Worm (Caenorhabditis elegans) whole organism, L3 larva: ENCODE results near the gene hpo-9.

Source experiments
- ZK546.5 ChIP-seq: sonication (generic microtip); optimal IDR thresholded peaks from 2 replicates; lab custom pipeline; 2017; ENCODE audit warnings: missing biosample characterization, missing genetic modification characterization
- ama-1 ChIP-seq: fragments of 150-350 bp; optimal IDR thresholded peaks from 2 replicates; lab custom pipeline; 2018
- ceh-16 ChIP-seq: sonication (generic microtip); optimal IDR thresholded peaks from 2 replicates; lab custom pipeline; 2017; ENCODE audit warnings: missing biosample characterization, missing genetic modification characterization
- ceh-82 ChIP-seq: fragments of 150-350 bp; optimal IDR thresholded peaks from 2 replicates; lab custom pipeline; 2014; ENCODE audit warnings: missing biosample characterization, missing genetic modification characterization
- ceh-9 ChIP-seq: sonication (generic microtip); optimal IDR thresholded peaks from 2 replicates; lab custom pipeline; 2018; ENCODE audit warnings: missing biosample characterization, missing genetic modification characterization
- egl-27 ChIP-seq: sonication (generic microtip); optimal IDR thresholded peaks from 4 replicates; lab custom pipeline; 2017; ENCODE audit warnings: missing biosample characterization, missing genetic modification reagents, missing genetic modification characterization
- egl-5 ChIP-seq: fragments of 150-350 bp; optimal IDR thresholded peaks from 2 replicates; lab custom pipeline; 2017; ENCODE audit warnings: missing biosample characterization, missing genetic modification reagents, missing genetic modification characterization, inconsistent platforms
- elt-1 ChIP-seq: fragments of 150-350 bp; optimal IDR thresholded peaks from 2 replicates; lab custom pipeline; 2014; ENCODE audit warnings: missing biosample characterization, missing genetic modification characterization
- elt-3 ChIP-seq, 3 experiments: fragments of 150-350 bp in 1 of 3; sonication (generic microtip) in 2 of 3; optimal IDR thresholded peaks; 2 replicates in 2 of 3; 4 replicates in 1 of 3; lab custom pipeline; 2014 to 2017; ENCODE audit warnings: missing biosample characterization in 3 of 3, missing genetic modification characterization in 3 of 3
- eor-1 ChIP-seq, 2 experiments: fragments of 150-350 bp; optimal IDR thresholded peaks; 2 replicates each; lab custom pipeline; 2014 to 2018; ENCODE audit warnings: missing biosample characterization in 2 of 2, missing genetic modification characterization in 2 of 2
- fkh-2 ChIP-seq: fragments of 150-350 bp; optimal IDR thresholded peaks from 2 replicates; lab custom pipeline; 2014; ENCODE audit warnings: missing biosample characterization, missing genetic modification reagents, missing genetic modification characterization
- fos-1 ChIP-seq: fragments of 150-350 bp; optimal IDR thresholded peaks from 2 replicates; lab custom pipeline; 2014; ENCODE audit warnings: missing biosample characterization, missing genetic modification characterization
- hmg-11 ChIP-seq: sonication (generic microtip); optimal IDR thresholded peaks from 2 replicates; lab custom pipeline; 2016; ENCODE audit warnings: missing genetic modification characterization, missing compliant biosample characterization
- jun-1 ChIP-seq: fragments of 150-350 bp; optimal IDR thresholded peaks from 2 replicates; lab custom pipeline; 2014; ENCODE audit warnings: missing biosample characterization, missing genetic modification reagents, missing genetic modification characterization
- lin-39 ChIP-seq: fragments of 150-350 bp; optimal IDR thresholded peaks from 2 replicates; lab custom pipeline; 2018; ENCODE audit warnings: missing biosample characterization, missing genetic modification reagents, missing genetic modification characterization
- lsy-12 ChIP-seq: sonication (generic microtip); optimal IDR thresholded peaks from 2 replicates; lab custom pipeline; 2016; ENCODE audit warnings: mild to moderate bottlenecking, missing genetic modification characterization, missing compliant biosample characterization
- mdl-1 ChIP-seq: fragments of 150-350 bp; optimal IDR thresholded peaks from 2 replicates; lab custom pipeline; 2014; ENCODE audit warnings: missing biosample characterization, missing genetic modification characterization
- nfya-1 ChIP-seq: sonication (generic microtip); optimal IDR thresholded peaks from 2 replicates; lab custom pipeline; 2017; ENCODE audit warnings: missing genetic modification characterization, mild to moderate bottlenecking, missing compliant biosample characterization, antibody characterized with exemption, moderate library complexity; ENCODE audit not compliant: insufficient read depth
- nhr-11 ChIP-seq: fragments of 150-350 bp; optimal IDR thresholded peaks from 2 replicates; lab custom pipeline; 2014; ENCODE audit warnings: missing biosample characterization, missing genetic modification characterization
- nhr-12 ChIP-seq: fragments of 150-350 bp; optimal IDR thresholded peaks from 2 replicates; lab custom pipeline; 2014; ENCODE audit warnings: missing biosample characterization, missing genetic modification characterization
- nhr-23 ChIP-seq: fragments of 150-350 bp; optimal IDR thresholded peaks from 2 replicates; lab custom pipeline; 2014; ENCODE audit warnings: missing biosample characterization, missing genetic modification reagents, missing genetic modification characterization
- nhr-237 ChIP-seq: fragments of 150-350 bp; optimal IDR thresholded peaks from 2 replicates; lab custom pipeline; 2014; ENCODE audit warnings: missing biosample characterization, missing genetic modification characterization
- nhr-28 ChIP-seq: fragments of 150-350 bp; optimal IDR thresholded peaks from 2 replicates; lab custom pipeline; 2014; ENCODE audit warnings: missing biosample characterization, missing genetic modification characterization
- nhr-43 ChIP-seq: sonication (generic microtip); optimal IDR thresholded peaks from 2 replicates; lab custom pipeline; 2016; ENCODE audit warnings: mild to moderate bottlenecking, missing genetic modification characterization, missing compliant biosample characterization; ENCODE audit not compliant: poor library complexity, severe bottlenecking
- nhr-67 ChIP-seq: fragments of 150-350 bp; optimal IDR thresholded peaks from 2 replicates; lab custom pipeline; 2014; ENCODE audit warnings: missing biosample characterization, missing genetic modification characterization
- nhr-76 ChIP-seq: fragments of 150-350 bp; sonication (generic microtip); optimal IDR thresholded peaks from 5 replicates; lab custom pipeline; 2014; ENCODE audit warnings: missing biosample characterization, missing genetic modification characterization
- pqm-1 ChIP-seq: fragments of 150-350 bp; optimal IDR thresholded peaks from 2 replicates; lab custom pipeline; 2017; ENCODE audit warnings: missing biosample characterization, missing genetic modification characterization, inconsistent platforms
- sea-2 ChIP-seq: fragments of 150-350 bp; sonication (generic microtip); optimal IDR thresholded peaks from 4 replicates; lab custom pipeline; 2014; ENCODE audit warnings: missing biosample characterization, missing genetic modification reagents, missing genetic modification characterization
- snpc-4 ChIP-seq: fragments of 150-350 bp; optimal IDR thresholded peaks from 2 replicates; lab custom pipeline; 2014; ENCODE audit warnings: missing biosample characterization, missing genetic modification characterization
- unc-62 ChIP-seq: fragments of 150-350 bp; sonication (generic microtip); optimal IDR thresholded peaks from 4 replicates; lab custom pipeline; 2014; ENCODE audit warnings: missing biosample characterization, missing genetic modification reagents, missing genetic modification characterization
- zag-1 ChIP-seq: fragments of 150-350 bp; optimal IDR thresholded peaks from 2 replicates; lab custom pipeline; 2014; ENCODE audit warnings: missing biosample characterization, missing genetic modification characterization
- ztf-11 ChIP-seq: fragments of 150-350 bp; optimal IDR thresholded peaks from 2 replicates; lab custom pipeline; 2014; ENCODE audit warnings: missing biosample characterization, missing genetic modification characterization

The hpo-9 gene

DNA sequence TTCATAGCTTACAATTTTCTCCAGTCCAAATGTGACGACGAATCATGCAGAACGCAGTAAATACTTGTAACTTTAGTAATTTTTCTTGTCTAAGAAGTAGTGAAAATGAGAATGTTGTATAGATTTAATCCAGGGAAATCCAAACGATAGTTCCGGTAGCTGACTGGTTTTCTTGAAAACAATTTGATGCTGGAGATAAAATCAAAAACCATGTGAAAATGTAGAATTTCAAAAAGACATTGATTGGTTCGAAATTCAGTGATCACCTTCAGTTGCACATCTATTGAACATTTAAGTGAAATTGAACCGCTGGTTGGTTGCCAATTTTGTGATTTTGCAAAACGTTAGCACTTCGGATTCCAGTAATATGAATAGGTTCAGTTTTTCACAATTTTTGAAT lies 27.1 kb upstream of the hpo-9 start, which contains the start of gene C13A2.9:
TSS of gene C13A2.9 (minus strand) at position 101 of the 400 bp plus-strand sequence.
- TF ChIP-seq nhr-43 (tag; lab: Kevin White, UChicago), result no peak
- no peak for TF ChIP-seq mdl-1
- no peak for TF ChIP-seq nhr-28
- no peak for TF ChIP-seq ceh-9 (tag; lab: Kevin White, UChicago)
- no peak for TF ChIP-seq egl-27
- TF ChIP-seq snpc-4 (tag; lab: Kevin White, UChicago), result no peak
- no peak for TF ChIP-seq egl-5 (tag; lab: Kevin White, UChicago)
- no peak for TF ChIP-seq nfya-1 (tag; lab: Kevin White, UChicago)
- TF ChIP-seq nhr-11 (tag; lab: Kevin White, UChicago), result no peak
- TF ChIP-seq, all 47 proteins: peak for 0

ce11 chrV:7258965-7259364 lies 22.0 kb upstream of the hpo-9 start, which contains the start of gene C13A2.12:
Gene C13A2.12, plus strand, starts transcription at chrV:7259265.
- no peak for TF ChIP-seq ceh-16
- TF ChIP-seq fos-1, result no peak
- no peak for TF ChIP-seq ZK546.5
- TF ChIP-seq ceh-82, result no peak
- TF ChIP-seq, all 47 proteins: peak for 0

ce11 chrV:7255095-7255494 lies 18.2 kb upstream of the hpo-9 start, which contains the start of gene C05C8.8:
Gene C05C8.8, minus strand, starts transcription at chrV:7255195.
- TF ChIP-seq zag-1 (tag; lab: Kevin White, UChicago) (no peak), egl-5 (tag; lab: Kevin White, UChicago) (no peak), nhr-43 (tag; lab: Kevin White, UChicago) (no peak), mdl-1 (no peak), sea-2 (GFP tag; lab: Kevin White, UChicago) (no peak), fos-1 (no peak), lsy-12 (tag; lab: Kevin White, UChicago) (no peak), elt-3 (tag; optimal IDR thresholded peaks at IDR 0.05; lab: Kevin White, UChicago) (no peak), fkh-2 (tag; lab: Kevin White, UChicago) (no peak), nhr-237 (no peak), elt-1 (no peak), lin-39 (tag; lab: Kevin White, UChicago) (no peak), nfya-1 (tag; lab: Kevin White, UChicago) (no peak), ceh-9 (tag; lab: Kevin White, UChicago) (no peak), nhr-11 (tag; lab: Kevin White, UChicago) (no peak), ama-1 (lab: Kevin White, UChicago) (no peak)

- TF ChIP-seq lsy-12 (tag; lab: Kevin White, UChicago) (no peak), snpc-4 (tag; lab: Kevin White, UChicago) (no peak), nhr-67 (no peak), nhr-76 (no peak), pqm-1 (tag; lab: Kevin White, UChicago) (no peak), jun-1 (tag; lab: Kevin White, UChicago) (no peak), nhr-11 (tag; lab: Kevin White, UChicago) (no peak), ZK546.5 (no peak), nhr-23 (tag; lab: Kevin White, UChicago) (no peak), nhr-12 (tag; lab: Kevin White, UChicago) (no peak), elt-3 (tag; optimal IDR thresholded peaks at IDR 0.05; lab: Kevin White, UChicago) (no peak), sea-2 (GFP tag; lab: Kevin White, UChicago) (no peak)
- TF ChIP-seq, all 47 proteins: peak for 0
These were observed 11.5 kb upstream of the hpo-9 start for ce11 chrV:7248227-7248953.

DNA sequence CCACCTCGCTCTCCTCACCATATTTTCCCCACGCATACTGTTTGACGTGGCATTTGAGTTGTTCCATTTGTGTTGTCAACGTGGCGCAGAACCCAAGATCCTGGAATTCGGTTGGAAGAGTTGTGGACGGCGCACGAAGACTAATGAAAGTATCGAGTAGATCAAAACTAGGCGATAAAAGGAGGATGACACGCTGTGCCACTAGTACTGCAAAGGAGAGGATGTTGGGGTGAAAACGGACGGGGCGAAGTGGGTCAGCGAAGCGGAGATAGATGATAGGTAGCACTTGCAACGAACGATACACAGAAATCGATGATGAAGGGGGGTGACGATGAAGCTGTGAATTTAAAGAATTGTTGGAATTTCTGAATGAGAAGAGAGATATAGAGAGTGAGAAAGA lies 10.0 kb upstream of the hpo-9 start, which contains the start of gene C05C8.7:
TSS of gene C05C8.7 (minus strand) at position 100 of the 400 bp plus-strand sequence.
- TF ChIP-seq nhr-76, result no peak
- no peak for TF ChIP-seq hmg-11 (tag; lab: Kevin White, UChicago)
- no peak for TF ChIP-seq ztf-11 (tag; lab: Kevin White, UChicago)
- no peak for TF ChIP-seq ceh-9 (tag; lab: Kevin White, UChicago)
- peak; percentile 55 for TF ChIP-seq nhr-23 (tag; lab: Kevin White, UChicago)
- TF ChIP-seq unc-62 (GFP tag; lab: Kevin White, UChicago), result no peak
- no peak for TF ChIP-seq elt-1
- TF ChIP-seq eor-1 (tag; optimal IDR thresholded peaks at IDR 0.05; lab: Kevin White, UChicago), result no peak
- TF ChIP-seq ZK546.5, result no peak
